Fruit fly (Drosophila melanogaster) whole organism, embryonic: Measurements from ENCODE around the gene CG8312.
A peak's percentile ranks its signal among the peaks of the same experiment; 100 is the strongest.

Source experiments
- ATbp ChIP-seq: fragments of 200-800 bp; sonication (Bioruptor generic); optimal IDR thresholded peaks from 2 replicates; lab custom pipeline; 2017; ENCODE audit warnings: missing biosample characterization, mild to moderate bottlenecking, missing genetic modification characterization, missing genetic modification reagents
- CG10147 ChIP-seq: fragments of 200-800 bp; sonication (Bioruptor generic); optimal IDR thresholded peaks from 2 replicates; lab custom pipeline; 2019; ENCODE audit warnings: missing biosample characterization, mild to moderate bottlenecking, missing genetic modification characterization, moderate library complexity
- CG10543 ChIP-seq: fragments of 200-800 bp; sonication (Bioruptor generic); optimal IDR thresholded peaks from 3 replicates; lab custom pipeline; 2017; ENCODE audit warnings: missing biosample characterization, mild to moderate bottlenecking, missing genetic modification characterization, moderate library complexity
- CG12071 ChIP-seq: fragments of 200-800 bp; sonication (Bioruptor generic); optimal IDR thresholded peaks from 3 replicates; lab custom pipeline; 2018; ENCODE audit warnings: missing biosample characterization, mild to moderate bottlenecking, missing genetic modification characterization
- CG12659 ChIP-seq: fragments of 200-800 bp; sonication (Bioruptor generic); optimal IDR thresholded peaks from 3 replicates; lab custom pipeline; 2017; ENCODE audit warnings: mild to moderate bottlenecking, missing biosample characterization, missing genetic modification reagents, missing genetic modification characterization
- CG12769 ChIP-seq: fragments of 200-800 bp; sonication (Bioruptor generic); optimal IDR thresholded peaks from 2 replicates; lab custom pipeline; 2019; ENCODE audit warnings: missing biosample characterization, mild to moderate bottlenecking, missing genetic modification characterization, moderate library complexity
- CG13296 ChIP-seq: fragments of 200-800 bp; sonication (Bioruptor generic); optimal IDR thresholded peaks from 3 replicates; lab custom pipeline; 2018; ENCODE audit warnings: missing biosample characterization, mild to moderate bottlenecking, missing genetic modification characterization
- CG14014 ChIP-seq: fragments of 200-800 bp; sonication (Bioruptor generic); IDR thresholded peaks from 2 replicates; pipeline ENCODE4 v1.3.6; 2022; ENCODE audit warnings: missing biosample characterization, missing genetic modification characterization
- CG14710 ChIP-seq: fragments of 200-800 bp; sonication (Bioruptor generic); optimal IDR thresholded peaks from 3 replicates; lab custom pipeline; 2019; ENCODE audit warnings: missing biosample characterization, mild to moderate bottlenecking, missing genetic modification characterization, moderate library complexity
- CG31441 ChIP-seq: fragments of 200-800 bp; sonication (Bioruptor generic); IDR thresholded peaks from 2 replicates; pipeline ENCODE4 v1.3.6; 2022; ENCODE audit warnings: missing biosample characterization, missing genetic modification characterization
- CG34224 ChIP-seq: fragments of 200-800 bp; sonication (Bioruptor generic); IDR thresholded peaks from 3 replicates; pipeline ENCODE4 v1.3.6; 2022; ENCODE audit warnings: missing biosample characterization, missing genetic modification characterization; ENCODE audit not compliant: partially characterized antibody
- CG34376 ChIP-seq: fragments of 200-800 bp; sonication (Bioruptor generic); optimal IDR thresholded peaks from 2 replicates; lab custom pipeline; 2018; ENCODE audit warnings: missing biosample characterization, mild to moderate bottlenecking, missing genetic modification characterization
- CG34422 ChIP-seq: fragments of 200-800 bp; sonication (Bioruptor generic); IDR thresholded peaks from 3 replicates; pipeline ENCODE4 v1.3.6; 2022; ENCODE audit warnings: missing biosample characterization, missing genetic modification characterization
- CG7839 ChIP-seq: fragments of 200-800 bp; sonication (Bioruptor generic); optimal IDR thresholded peaks from 3 replicates; lab custom pipeline; 2018; ENCODE audit warnings: missing biosample characterization, mild to moderate bottlenecking, missing genetic modification characterization, moderate library complexity
- CG7987 ChIP-seq: fragments of 200-800 bp; sonication (Bioruptor generic); optimal IDR thresholded peaks from 2 replicates; lab custom pipeline; 2018; ENCODE audit warnings: missing biosample characterization, mild to moderate bottlenecking, missing genetic modification characterization, moderate library complexity
- CG8290 ChIP-seq, 3 experiments: fragments of 200-800 bp; sonication (Bioruptor generic); optimal IDR thresholded peaks; 2 replicates each; lab custom pipeline; 2016 to 2019; ENCODE audit warnings: missing biosample characterization in 3 of 3, missing genetic modification characterization in 3 of 3, mild to moderate bottlenecking in 2 of 3, moderate library complexity in 1 of 3
- Dref ChIP-seq: fragments of 200-800 bp; sonication (Bioruptor generic); IDR thresholded peaks from 2 replicates; pipeline ENCODE4 v1.3.6; 2022; ENCODE audit warnings: missing biosample characterization, missing genetic modification characterization
- Fer1 ChIP-seq: fragments of 200-800 bp; sonication (Bioruptor generic); optimal IDR thresholded peaks from 2 replicates; lab custom pipeline; 2017; ENCODE audit warnings: missing biosample characterization, mild to moderate bottlenecking, missing genetic modification characterization
- Lim3 ChIP-seq: fragments of 200-800 bp; sonication (Bioruptor generic); IDR thresholded peaks from 2 replicates; pipeline ENCODE4 v1.3.6; 2022; ENCODE audit warnings: missing biosample characterization, missing genetic modification characterization
- MESR4 ChIP-seq: fragments of 200-800 bp; sonication (Bioruptor generic); optimal IDR thresholded peaks from 2 replicates; lab custom pipeline; 2018; ENCODE audit warnings: missing biosample characterization, mild to moderate bottlenecking, missing genetic modification characterization, moderate library complexity
- MTF-1 ChIP-seq: fragments of 200-800 bp; sonication (Bioruptor generic); optimal IDR thresholded peaks from 2 replicates; lab custom pipeline; 2018; ENCODE audit warnings: missing biosample characterization, mild to moderate bottlenecking, missing genetic modification characterization, borderline replicate concordance
- Med ChIP-seq: fragments of 200-800 bp; sonication (Bioruptor generic); peaks from one replicate; lab custom pipeline; 2016; ENCODE audit warnings: missing biosample characterization, missing genetic modification characterization, mild to moderate bottlenecking, inconsistent platforms, moderate library complexity
- Nf-YA ChIP-seq: fragments of 200-800 bp; sonication (Bioruptor generic); IDR thresholded peaks from 2 replicates; pipeline ENCODE4 v1.3.6; 2022; ENCODE audit warnings: missing biosample characterization, missing genetic modification characterization
- Sox100B ChIP-seq: fragments of 200-800 bp; sonication (Bioruptor generic); optimal IDR thresholded peaks from 3 replicates; lab custom pipeline; 2018; ENCODE audit warnings: missing biosample characterization, mild to moderate bottlenecking, missing genetic modification characterization
- Sry-δ ChIP-seq: fragments of 200-800 bp; sonication (Bioruptor generic); optimal IDR thresholded peaks from 2 replicates; lab custom pipeline; 2016; ENCODE audit warnings: missing biosample characterization, missing genetic modification characterization
- amos ChIP-seq: fragments of 200-800 bp; sonication (Bioruptor generic); IDR thresholded peaks from 2 replicates; pipeline ENCODE4 v1.3.6; 2022; ENCODE audit warnings: missing biosample characterization, missing genetic modification characterization; ENCODE audit not compliant: partially characterized antibody
- bsh ChIP-seq, 2 experiments: fragments of 200-800 bp; sonication (Bioruptor generic); optimal IDR thresholded peaks; 2 replicates each; lab custom pipeline; 2017 to 2018; ENCODE audit warnings: mild to moderate bottlenecking in 2 of 2, missing biosample characterization in 2 of 2, missing genetic modification characterization in 2 of 2, moderate library complexity in 1 of 2
- cg ChIP-seq: fragments of 200-800 bp; sonication (Bioruptor generic); optimal IDR thresholded peaks from 3 replicates; lab custom pipeline; 2019; ENCODE audit warnings: missing biosample characterization, mild to moderate bottlenecking, missing genetic modification characterization, moderate library complexity
- cwo ChIP-seq: fragments of 200-800 bp; sonication (Bioruptor generic); optimal IDR thresholded peaks from 3 replicates; lab custom pipeline; 2017; ENCODE audit warnings: missing biosample characterization, missing genetic modification characterization, mild to moderate bottlenecking, moderate library complexity, missing genetic modification reagents
- dmrt11E ChIP-seq: fragments of 200-800 bp; sonication (Bioruptor generic); optimal IDR thresholded peaks from 3 replicates; lab custom pipeline; 2018; ENCODE audit warnings: missing biosample characterization, mild to moderate bottlenecking, missing genetic modification characterization, moderate library complexity
- en ChIP-seq: fragments of 200-800 bp; sonication (Bioruptor generic); optimal IDR thresholded peaks from 2 replicates; lab custom pipeline; 2016; ENCODE audit warnings: missing biosample characterization, missing genetic modification characterization
- fd64A ChIP-seq: fragments of 200-800 bp; sonication (Bioruptor generic); optimal IDR thresholded peaks from 3 replicates; lab custom pipeline; 2018; ENCODE audit warnings: missing biosample characterization, mild to moderate bottlenecking, missing genetic modification characterization
- ham ChIP-seq: fragments of 200-800 bp; sonication (Bioruptor generic); IDR thresholded peaks from 2 replicates; pipeline ENCODE4 v1.3.6; 2022; ENCODE audit warnings: missing biosample characterization, missing genetic modification characterization
- her ChIP-seq: fragments of 200-800 bp; sonication (Bioruptor generic); optimal IDR thresholded peaks from 2 replicates; lab custom pipeline; 2016; ENCODE audit warnings: missing biosample characterization, missing genetic modification characterization
- kah ChIP-seq: fragments of 200-800 bp; sonication (Bioruptor generic); optimal IDR thresholded peaks from 2 replicates; lab custom pipeline; 2018; ENCODE audit warnings: missing biosample characterization, mild to moderate bottlenecking, missing genetic modification characterization
- lbe ChIP-seq: fragments of 200-800 bp; sonication (Bioruptor generic); optimal IDR thresholded peaks from 2 replicates; lab custom pipeline; 2016; ENCODE audit warnings: missing biosample characterization, mild to moderate bottlenecking, missing genetic modification characterization
- lov ChIP-seq, 2 experiments: fragments of 200-800 bp in 1 of 2; fragments of >200 bp in 1 of 2; sonication (Bioruptor generic) in 1 of 2; IDR thresholded peaks in 1 of 2; optimal IDR thresholded peaks in 1 of 2; 2 replicates in 1 of 2; 3 replicates in 1 of 2; pipeline versions ENCODE4 v1.3.6 to Lab custom; 2017 to 2022; ENCODE audit warnings: missing biosample characterization in 1 of 2, missing genetic modification characterization in 1 of 2
- mirr ChIP-seq: fragments of 200-800 bp; sonication (Bioruptor generic); optimal IDR thresholded peaks from 3 replicates; lab custom pipeline; 2018; ENCODE audit warnings: missing biosample characterization, mild to moderate bottlenecking, missing genetic modification characterization
- psq ChIP-seq: fragments of 200-800 bp; sonication (Bioruptor generic); optimal IDR thresholded peaks from 2 replicates; lab custom pipeline; 2017; ENCODE audit warnings: missing biosample characterization, missing genetic modification characterization
- pum ChIP-seq: fragments of 200-800 bp; sonication (Bioruptor generic); optimal IDR thresholded peaks from 2 replicates; lab custom pipeline; 2016; ENCODE audit warnings: missing biosample characterization, missing genetic modification characterization
- rib ChIP-seq: fragments of 200-800 bp; sonication (Bioruptor generic); IDR thresholded peaks from 2 replicates; pipeline ENCODE4 v1.3.6; 2022; ENCODE audit warnings: missing biosample characterization, missing genetic modification characterization
- sens ChIP-seq: fragments of 200-800 bp; sonication (Bioruptor generic); peaks from one replicate; lab custom pipeline; 2016; ENCODE audit warnings: missing biosample characterization, missing genetic modification characterization
- seq ChIP-seq: fragments of 200-800 bp; sonication (Bioruptor generic); IDR thresholded peaks from 2 replicates; pipeline ENCODE4 v1.3.6; 2022; ENCODE audit warnings: missing biosample characterization, missing genetic modification characterization
- stc ChIP-seq: fragments of 200-800 bp; sonication (Bioruptor generic); IDR thresholded peaks from 2 replicates; pipeline ENCODE4 v1.3.6; 2022; ENCODE audit warnings: missing biosample characterization, missing genetic modification characterization
- stwl ChIP-seq: fragments of 200-800 bp; sonication (Bioruptor generic); optimal IDR thresholded peaks from 3 replicates; lab custom pipeline; 2018; ENCODE audit warnings: missing biosample characterization, mild to moderate bottlenecking, missing genetic modification characterization, moderate library complexity
- tll ChIP-seq, 2 experiments: fragments of 200-800 bp in 1 of 2; fragments of >200 bp in 1 of 2; sonication (Bioruptor generic) in 1 of 2; optimal IDR thresholded peaks; 2 replicates each; lab custom pipeline; 2017 to 2019; ENCODE audit warnings: missing biosample characterization in 2 of 2, missing genetic modification characterization in 2 of 2, mild to moderate bottlenecking in 1 of 2, moderate library complexity in 1 of 2
- tna ChIP-seq: fragments of 200-800 bp; sonication (Bioruptor generic); IDR thresholded peaks from 2 replicates; pipeline ENCODE4 v1.3.6; 2022; ENCODE audit warnings: missing biosample characterization, missing genetic modification characterization; ENCODE audit not compliant: partially characterized antibody
- trem ChIP-seq: fragments of 200-800 bp; optimal IDR thresholded peaks from 3 replicates; lab custom pipeline; 2019; ENCODE audit warnings: missing biosample characterization, mild to moderate bottlenecking, missing genetic modification characterization, moderate library complexity

Gene CG8312

dm6 chr3R:9628607-9629006, 37.5 kb downstream of the CG8312 start (continued):
- TF ChIP-seq CG7987 (GFP tag; lab: Kevin White, UChicago) (no peak), dmrt11E (no peak), Lim3 (GFP tag; lab: Robert Waterston, UW) (no peak), amos (GFP tag; lab: Robert Waterston, UW) (peak; percentile 67; the same call in 1 of the 2 replicates), mirr (no peak), tll (GFP tag; optimal IDR thresholded peaks at IDR 0.05; lab: Kevin White, UChicago) (peak in 1 of 2 experiments; percentile 3), CG10147 (GFP tag; lab: Kevin White, UChicago) (no peak), Sry-δ (GFP tag; lab: Kevin White, UChicago) (peak; percentile 8), CG12659 (GFP tag; lab: Kevin White, UChicago) (no peak), CG14710 (tag; lab: Kevin White, UChicago) (peak; percentile 59), fd64A (GFP tag; lab: Kevin White, UChicago) (no peak), Nf-YA (GFP tag; lab: Robert Waterston, UW) (no peak), lov (optimal IDR thresholded peaks at IDR 0.05; lab: Kevin White, UChicago) (no peak), lov (GFP tag; IDR thresholded peaks at IDR 0.05; lab: Robert Waterston, UW) (no peak), CG34422 (no peak), Dref (GFP tag; lab: Robert Waterston, UW) (peak; percentile 40; the same call in 1 of the 2 replicates), trem (peak; percentile 38), MESR4 (GFP tag; lab: Kevin White, UChicago) (peak; percentile 8), lbe (GFP tag; lab: Kevin White, UChicago) (peak; percentile 33), MTF-1 (GFP tag; lab: Kevin White, UChicago) (no peak), seq (no peak), sens (GFP tag; lab: Kevin White, UChicago) (peak; percentile 80), tna (GFP tag; lab: Robert Waterston, UW) (no peak), stc (GFP tag; lab: Robert Waterston, UW) (no peak)

- no peak for TF ChIP-seq CG34376
- TF ChIP-seq ham (GFP tag; lab: Robert Waterston, UW) = no peak
- TF ChIP-seq her = no peak
- peak; percentile 10 for TF ChIP-seq CG12769 (tag; lab: Kevin White, UChicago)
- TF ChIP-seq CG13296 (GFP tag; lab: Kevin White, UChicago) = no peak
- TF ChIP-seq CG7839 (tag; lab: Kevin White, UChicago) = no peak
- no peak for TF ChIP-seq en (GFP tag; lab: Kevin White, UChicago)
- TF ChIP-seq psq (GFP tag; lab: Kevin White, UChicago) = peak; percentile 34
- no peak for TF ChIP-seq pum
- peak; percentile 13 for TF ChIP-seq cwo (GFP tag; lab: Kevin White, UChicago)
- TF ChIP-seq CG34224 (GFP tag; lab: Robert Waterston, UW) = no peak
- TF ChIP-seq cg (GFP tag; lab: Kevin White, UChicago) = peak; percentile 80
- TF ChIP-seq bsh (GFP tag; optimal IDR thresholded peaks at IDR 0.05; lab: Kevin White, UChicago) = peak in 1 of 2 experiments; percentile 18
- no peak for TF ChIP-seq stwl (tag; lab: Kevin White, UChicago)
- TF ChIP-seq CG8290 (GFP tag; optimal IDR thresholded peaks at IDR 0.05; lab: Kevin White, UChicago) = no peak
- peak in 1 of 2 experiments; percentile 23 for TF ChIP-seq CG8290 (tag; optimal IDR thresholded peaks at IDR 0.05; lab: Kevin White, UChicago)
- TF ChIP-seq CG31441 = no peak
- peak; percentile 5 for TF ChIP-seq Fer1 (GFP tag; lab: Kevin White, UChicago)
- peak; percentile 70 for TF ChIP-seq Med (GFP tag; lab: Kevin White, UChicago)
- peak; percentile 22 for TF ChIP-seq CG10543 (GFP tag; lab: Kevin White, UChicago)
- no peak for TF ChIP-seq CG14014 (GFP tag; lab: Robert Waterston, UW)
- TF ChIP-seq ATbp (GFP tag; lab: Kevin White, UChicago) = no peak
- peak; percentile 85 for TF ChIP-seq kah (GFP tag; lab: Kevin White, UChicago)
- TF ChIP-seq rib (GFP tag; lab: Robert Waterston, UW) = no peak
- no peak for TF ChIP-seq Sox100B
- no peak for TF ChIP-seq CG12071 (GFP tag; lab: Kevin White, UChicago)
Measured at dm6 chr3R:9630053-9630632, 39.0 kb downstream of the CG8312 start.
